Fruit fly (Drosophila melanogaster) whole organism, wandering third instar larva: ENCODE measurements around the gene CG10845.
A peak's percentile ranks its signal among the peaks of the same experiment; 100 is the strongest.

ENCODE experiments used
- Abd-B ChIP-seq: fragments of >200 bp; optimal IDR thresholded peaks from 2 replicates; lab custom pipeline; 2017; ENCODE audit warnings: missing biosample characterization, missing genetic modification characterization
- CG32264 ChIP-seq: fragments of 200-800 bp; sonication (Bioruptor generic); optimal IDR thresholded peaks from 2 replicates; lab custom pipeline; 2016; ENCODE audit warnings: missing biosample characterization, missing genetic modification characterization
- CG9705 ChIP-seq: fragments of 200-800 bp; sonication (Bioruptor generic); optimal IDR thresholded peaks from 2 replicates; lab custom pipeline; 2018; ENCODE audit warnings: missing biosample characterization, mild to moderate bottlenecking, missing genetic modification characterization
- CrebA ChIP-seq: fragments of 200-800 bp; sonication (Bioruptor generic); optimal IDR thresholded peaks from 2 replicates; lab custom pipeline; 2016; ENCODE audit warnings: missing biosample characterization, mild to moderate bottlenecking, missing genetic modification characterization, borderline replicate concordance
- Dif ChIP-seq: fragments of 200-275, 200-300 bp; sonication (Bioruptor generic); optimal IDR thresholded peaks from 2 replicates; lab custom pipeline; 2018; ENCODE audit warnings: missing biosample characterization, missing genetic modification characterization; ENCODE audit not compliant: partially characterized antibody
- HLH106 ChIP-seq: fragments of 200-800 bp; optimal IDR thresholded peaks from 3 replicates; lab custom pipeline; 2019; ENCODE audit warnings: missing biosample characterization, mild to moderate bottlenecking, missing genetic modification characterization, moderate library complexity
- Hr83 ChIP-seq: fragments of 200-300 bp; sonication (Bioruptor generic); optimal IDR thresholded peaks from 2 replicates; lab custom pipeline; 2016; ENCODE audit warnings: missing biosample characterization, mild to moderate bottlenecking, missing genetic modification characterization, moderate library complexity; ENCODE audit not compliant: poor library complexity, severe bottlenecking
- Jra ChIP-seq: sonication (Bioruptor generic); optimal IDR thresholded peaks from 2 replicates; lab custom pipeline; 2016; ENCODE audit warnings: missing biosample characterization, missing genetic modification characterization
- Mio ChIP-seq: sonication (Bioruptor generic); optimal IDR thresholded peaks from 2 replicates; lab custom pipeline; 2016; ENCODE audit warnings: missing biosample characterization, missing genetic modification characterization
- Myc ChIP-seq: fragments of >200 bp; optimal IDR thresholded peaks from 2 replicates; lab custom pipeline; 2017
- OdsH ChIP-seq: fragments of 200-800 bp; sonication (Bioruptor generic); optimal IDR thresholded peaks from 2 replicates; lab custom pipeline; 2016; ENCODE audit warnings: missing biosample characterization, mild to moderate bottlenecking, missing genetic modification characterization
- Rel ChIP-seq, 2 experiments: fragments of 200-800 bp; sonication (Bioruptor generic) in 1 of 2; optimal IDR thresholded peaks; 2 replicates in 1 of 2; 3 replicates in 1 of 2; lab custom pipeline; 2016 to 2019; ENCODE audit warnings: mild to moderate bottlenecking in 2 of 2, missing biosample characterization in 2 of 2, missing genetic modification characterization in 2 of 2, moderate library complexity in 1 of 2
- Sp1 ChIP-seq: fragments of 200-800 bp; sonication (Bioruptor generic); optimal IDR thresholded peaks from 3 replicates; lab custom pipeline; 2019; ENCODE audit warnings: missing biosample characterization, mild to moderate bottlenecking, missing genetic modification characterization, moderate library complexity
- Vsx2 ChIP-seq: fragments of 200-300, 225-300 bp; sonication (Bioruptor generic); optimal IDR thresholded peaks from 2 replicates; lab custom pipeline; 2018; ENCODE audit warnings: missing biosample characterization, missing genetic modification characterization; ENCODE audit not compliant: partially characterized antibody
- br ChIP-seq: fragments of 200-800 bp; sonication (Bioruptor generic); optimal IDR thresholded peaks from 2 replicates; lab custom pipeline; 2016; ENCODE audit warnings: missing biosample characterization, missing genetic modification characterization
- brk ChIP-seq: fragments of 200-800 bp; sonication (Bioruptor generic); optimal IDR thresholded peaks from 2 replicates; lab custom pipeline; 2016; ENCODE audit warnings: missing biosample characterization, mild to moderate bottlenecking, missing genetic modification characterization
- dl ChIP-seq, 2 experiments: fragments of 175-275, 200-275 bp in 1 of 2; fragments of 200-275 bp in 1 of 2; sonication (Bioruptor generic); optimal IDR thresholded peaks; lab custom pipeline; 2018; ENCODE audit warnings: mild to moderate bottlenecking in 2 of 2, missing biosample characterization in 2 of 2, missing genetic modification characterization in 2 of 2, moderate library complexity in 2 of 2; ENCODE audit not compliant: partially characterized antibody in 2 of 2, insufficient read depth in 1 of 2
- ey ChIP-seq: fragments of 200-800 bp; sonication (Bioruptor generic); optimal IDR thresholded peaks from 2 replicates; lab custom pipeline; 2016; ENCODE audit warnings: missing biosample characterization, missing genetic modification characterization
- foxo ChIP-seq, 2 experiments: fragments of 200-800 bp; sonication (Bioruptor generic); optimal IDR thresholded peaks; 2 replicates in 1 of 2; 3 replicates in 1 of 2; lab custom pipeline; 2016 to 2017; ENCODE audit warnings: missing biosample characterization in 2 of 2, missing genetic modification characterization in 2 of 2
- fru ChIP-seq: fragments of 200-800 bp; sonication (Bioruptor generic); optimal IDR thresholded peaks from 3 replicates; lab custom pipeline; 2016; ENCODE audit warnings: missing biosample characterization, mild to moderate bottlenecking, missing genetic modification characterization
- h ChIP-seq: fragments of 200-800 bp; sonication (Bioruptor generic); optimal IDR thresholded peaks from 3 replicates; lab custom pipeline; 2016; ENCODE audit warnings: missing biosample characterization, mild to moderate bottlenecking, missing genetic modification characterization
- jim ChIP-seq: fragments of 175-275, 200-325 bp; sonication (Bioruptor generic); optimal IDR thresholded peaks from 2 replicates; lab custom pipeline; 2016; ENCODE audit warnings: missing biosample characterization, mild to moderate bottlenecking, missing genetic modification characterization
- lola ChIP-seq: fragments of >200 bp; optimal IDR thresholded peaks from 2 replicates; lab custom pipeline; 2017; ENCODE audit warnings: missing biosample characterization, missing genetic modification characterization
- pan ChIP-seq: fragments of >200 bp; optimal IDR thresholded peaks from 2 replicates; lab custom pipeline; 2017
- psq ChIP-seq: fragments of 200-800 bp; sonication (Bioruptor generic); optimal IDR thresholded peaks from 3 replicates; lab custom pipeline; 2017; ENCODE audit warnings: missing biosample characterization, mild to moderate bottlenecking, missing genetic modification characterization, moderate library complexity
- rgr ChIP-seq: fragments of 200-800 bp; sonication (Bioruptor generic); optimal IDR thresholded peaks from 3 replicates; lab custom pipeline; 2016; ENCODE audit warnings: missing biosample characterization, mild to moderate bottlenecking, missing genetic modification characterization
- sage ChIP-seq: fragments of 200-800 bp; sonication (Bioruptor generic); optimal IDR thresholded peaks from 2 replicates; lab custom pipeline; 2016; ENCODE audit warnings: missing biosample characterization, mild to moderate bottlenecking, missing genetic modification characterization
- sv ChIP-seq: fragments of 200-800 bp; sonication (Bioruptor generic); optimal IDR thresholded peaks from 3 replicates; lab custom pipeline; 2016; ENCODE audit warnings: missing biosample characterization, missing genetic modification characterization
- tai ChIP-seq: sonication (Bioruptor generic); optimal IDR thresholded peaks from 2 replicates; lab custom pipeline; 2016; ENCODE audit warnings: missing biosample characterization, missing genetic modification characterization
- usp ChIP-seq: fragments of >200 bp; optimal IDR thresholded peaks from 2 replicates; lab custom pipeline; 2017; ENCODE audit warnings: missing biosample characterization, missing genetic modification characterization
- woc ChIP-seq: sonication (Bioruptor generic); optimal IDR thresholded peaks from 2 replicates; lab custom pipeline; 2016; ENCODE audit warnings: missing biosample characterization, mild to moderate bottlenecking, missing genetic modification characterization

Gene CG10845

dm6 chr3R:24894419-24895206 is 6.3 kb upstream of the CG10845 start, which contains the start of the genes CG31121 and CG11069:
TSS of gene CG31121 (minus strand) at chr3R:24894605.
TSS of gene CG11069 (plus strand) at chr3R:24894742.
- TF ChIP-seq sv (GFP tag; lab: Kevin White, UChicago), result no peak
- TF ChIP-seq Jra, result no peak
- peak; percentile 13 for TF ChIP-seq Vsx2
- peak; percentile 33 for TF ChIP-seq CrebA (GFP tag; lab: Kevin White, UChicago)
- no peak for TF ChIP-seq rgr (GFP tag; lab: Kevin White, UChicago)
- peak in 1 of 2 experiments; percentile 49 for TF ChIP-seq dl (GFP tag; optimal IDR thresholded peaks at IDR 0.05; lab: Kevin White, UChicago; ENCODE audit: insufficient read depth in 1 of 2, partially characterized antibody in 2 of 2)
- TF ChIP-seq Sp1 (GFP tag; lab: Kevin White, UChicago), result no peak
- no peak for TF ChIP-seq tai (GFP tag; lab: Kevin White, UChicago)
- TF ChIP-seq Dif (GFP tag; lab: Kevin White, UChicago), result peak; percentile 74

- TF ChIP-seq br (GFP tag; lab: Kevin White, UChicago) (no peak), fru (GFP tag; lab: Kevin White, UChicago) (no peak), lola (no peak), usp (GFP tag; lab: Kevin White, UChicago) (no peak), Abd-B (GFP tag; lab: Kevin White, UChicago) (no peak), sv (GFP tag; lab: Kevin White, UChicago) (no peak), Jra (no peak), CG32264 (GFP tag; lab: Kevin White, UChicago) (no peak), Mio (GFP tag; lab: Kevin White, UChicago) (no peak), Rel (GFP tag; optimal IDR thresholded peaks at IDR 0.05; lab: Kevin White, UChicago) (no peak), Rel (tag; optimal IDR thresholded peaks at IDR 0.05; lab: Kevin White, UChicago) (no peak), dl (GFP tag; optimal IDR thresholded peaks at IDR 0.05; lab: Kevin White, UChicago; ENCODE audit: insufficient read depth in 1 of 2, partially characterized antibody in 2 of 2) (no peak), jim (GFP tag; lab: Kevin White, UChicago) (no peak), brk (GFP tag; lab: Kevin White, UChicago) (no peak), tai (GFP tag; lab: Kevin White, UChicago) (no peak), Dif (GFP tag; lab: Kevin White, UChicago) (no peak), CG9705 (GFP tag; lab: Kevin White, UChicago) (no peak), sage (GFP tag; lab: Kevin White, UChicago) (no peak), HLH106 (tag; lab: Kevin White, UChicago) (no peak), psq (GFP tag; lab: Kevin White, UChicago) (no peak), pan (lab: Kevin White, UChicago) (no peak)
Observed at dm6 chr3R:24905959-24906634, 5.2 kb downstream of the CG10845 start, which contains the start of gene CG13643. TSS of gene CG13643 (minus strand) at chr3R:24906004.

- no peak for TF ChIP-seq woc (GFP tag; lab: Kevin White, UChicago)
- TF ChIP-seq CG9705 (GFP tag; lab: Kevin White, UChicago), result no peak
- no peak for TF ChIP-seq tai (GFP tag; lab: Kevin White, UChicago)
- TF ChIP-seq Myc (lab: Kevin White, UChicago), result no peak
- no peak for TF ChIP-seq psq (GFP tag; lab: Kevin White, UChicago)
- TF ChIP-seq lola, result no peak
- no peak for TF ChIP-seq brk (GFP tag; lab: Kevin White, UChicago)
- TF ChIP-seq h (GFP tag; lab: Kevin White, UChicago), result no peak
- TF ChIP-seq Vsx2, result no peak
- no peak for TF ChIP-seq Rel (GFP tag; optimal IDR thresholded peaks at IDR 0.05; lab: Kevin White, UChicago)
- TF ChIP-seq Rel (tag; optimal IDR thresholded peaks at IDR 0.05; lab: Kevin White, UChicago), result no peak
- no peak for TF ChIP-seq sage (GFP tag; lab: Kevin White, UChicago)
Observed at dm6 chr3R:24906648-24907047, 5.7 kb downstream of the CG10845 start.

- no peak for TF ChIP-seq h (GFP tag; lab: Kevin White, UChicago)
- no peak for TF ChIP-seq brk (GFP tag; lab: Kevin White, UChicago)
- TF ChIP-seq sv (GFP tag; lab: Kevin White, UChicago), result no peak
- TF ChIP-seq HLH106 (tag; lab: Kevin White, UChicago), result no peak
- TF ChIP-seq CrebA (GFP tag; lab: Kevin White, UChicago), result no peak
- TF ChIP-seq foxo (GFP tag; optimal IDR thresholded peaks at IDR 0.05; lab: Kevin White, UChicago), result no peak
- TF ChIP-seq Abd-B (GFP tag; lab: Kevin White, UChicago), result no peak
- TF ChIP-seq ey, result no peak
- no peak for TF ChIP-seq lola
- no peak for TF ChIP-seq Dif (GFP tag; lab: Kevin White, UChicago)
- no peak for TF ChIP-seq Hr83
- no peak for TF ChIP-seq CG9705 (GFP tag; lab: Kevin White, UChicago)
- no peak for TF ChIP-seq OdsH
- no peak for TF ChIP-seq tai (GFP tag; lab: Kevin White, UChicago)
Observed at dm6 chr3R:24908034-24908433, 7.1 kb downstream of the CG10845 start.
